Worm (Caenorhabditis elegans): ENCODE measurements around the gene F08H9.4.

DNA sequence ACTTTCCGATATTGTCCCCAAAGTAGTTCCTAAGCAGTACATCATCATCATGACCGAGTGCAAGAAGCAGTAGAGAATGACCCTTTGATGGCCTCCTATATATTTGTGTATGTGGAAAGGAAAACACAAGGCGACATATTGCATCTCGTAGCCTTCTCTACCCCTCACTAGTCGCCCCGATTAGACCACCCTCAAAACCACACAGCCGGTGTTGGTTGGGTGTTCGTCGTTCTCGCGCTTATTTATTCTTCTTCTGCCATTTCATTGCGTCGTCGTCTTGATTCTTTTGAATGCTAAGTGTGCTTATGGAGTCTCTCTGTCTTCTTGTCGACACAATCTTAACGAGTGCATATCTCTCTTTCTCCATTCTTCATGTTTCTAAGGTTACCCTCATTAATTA, 34.0 kb upstream of the F08H9.4 start:
- TF ChIP-seq nhr-28 (tag; optimal IDR thresholded peaks at IDR 0.05) (no peak), nhr-12 (tag; optimal IDR thresholded peaks at IDR 0.05) (no peak), elt-2 (tag; optimal IDR thresholded peaks at IDR 0.05) (no peak), elt-1 (tag; optimal IDR thresholded peaks at IDR 0.05) (no peak), skn-1 (tag; optimal IDR thresholded peaks at IDR 0.05) (no peak), unc-62 (GFP tag; optimal IDR thresholded peaks at IDR 0.05) (no peak), elt-3 (tag; optimal IDR thresholded peaks at IDR 0.05) (no peak), fkh-10 (GFP tag; optimal IDR thresholded peaks at IDR 0.05) (no peak), nhr-77 (tag; optimal IDR thresholded peaks at IDR 0.05) (no peak), lin-15B (tag; optimal IDR thresholded peaks at IDR 0.05) (no peak)

All from whole organism, L3 larva.